Worm (Caenorhabditis elegans): ENCODE results near the gene npp-8.
"Not testable (repeated sequence)": the region's sequence is repeated elsewhere in the genome, so short reads cannot be mapped to it uniquely, and the experiment has no call there.

Gene npp-8

ce11 chrIV:1623712-1624111 is 28.1 kb upstream of the npp-8 start, which contains the start of gene nhr-87 (continued):
- TF ChIP-seq nhr-71 (tag; optimal IDR thresholded peaks at IDR 0.05) (peak; percentile 89), lin-35 (GFP tag; optimal IDR thresholded peaks at IDR 0.05) (peak; percentile 36 to 68), rnt-1 (tag; optimal IDR thresholded peaks at IDR 0.05) (peak; percentile 87), alr-1 (tag; optimal IDR thresholded peaks at IDR 0.05; ENCODE audit: borderline replicate concordance) (no peak), nhr-90 (tag; optimal IDR thresholded peaks at IDR 0.05; ENCODE audit: poor library complexity) (peak; percentile 51), nhr-11 (tag; optimal IDR thresholded peaks at IDR 0.05) (no peak), nhr-19 (GFP tag; conservative IDR thresholded peaks at IDR 0.05) (peak; percentile 81), ztf-4 (tag; optimal IDR thresholded peaks at IDR 0.05) (no peak), dsc-1 (tag; optimal IDR thresholded peaks at IDR 0.05) (peak; percentile 56), Y116A8C.19 (tag; optimal IDR thresholded peaks at IDR 0.05; ENCODE audit: borderline replicate concordance) (no peak), lsy-2 (tag; optimal IDR thresholded peaks at IDR 0.05) (peak; percentile 63 to 66), ztf-11 (tag; optimal IDR thresholded peaks at IDR 0.05) (no peak), fkh-4 (tag; optimal IDR thresholded peaks at IDR 0.05; ENCODE audit: borderline replicate concordance) (no peak), ceh-90 (tag; optimal IDR thresholded peaks at IDR 0.05) (no peak), sup-37 (GFP tag; optimal IDR thresholded peaks at IDR 0.05) (no peak), ceh-82 (tag; optimal IDR thresholded peaks at IDR 0.05) (no peak), C16A3.4 (tag; optimal IDR thresholded peaks at IDR 0.05) (peak; percentile 24), lin-13 (GFP tag; optimal IDR thresholded peaks at IDR 0.05) (peak; percentile 10)

ce11 chrIV:1619519-1620311 is 24.1 kb upstream of the npp-8 start, which contains the start of gene nhr-92:
Gene nhr-92 (plus strand): TSS chrIV:1620094.
- TF ChIP-seq unc-130 (tag; optimal IDR thresholded peaks at IDR 0.05) (no peak), ceh-8 (GFP tag; optimal IDR thresholded peaks at IDR 0.05) (no peak), efl-1 (optimal IDR thresholded peaks at IDR 0.05) (no peak), efl-1 (GFP tag; optimal IDR thresholded peaks at IDR 0.05 in 1 of 2) (peak in 1 of 2 experiments; percentile 62), blmp-1 (tag; optimal IDR thresholded peaks at IDR 0.05) (peak; percentile 57), lin-35 (GFP tag; optimal IDR thresholded peaks at IDR 0.05) (peak in 1 of 2 experiments; percentile 33), nhr-77 (tag; optimal IDR thresholded peaks at IDR 0.05) (no peak), pax-3 (tag; optimal IDR thresholded peaks at IDR 0.05) (no peak), nhr-11 (tag; optimal IDR thresholded peaks at IDR 0.05) (no peak)

ce11 chrIV:1613592-1613991 is 18.0 kb upstream of the npp-8 start, which contains the start of gene nhr-122:
Gene nhr-122 (plus strand): TSS chrIV:1613892.
- no peak for TF ChIP-seq efl-1 (optimal IDR thresholded peaks at IDR 0.05)
- TF ChIP-seq efl-1 (GFP tag; optimal IDR thresholded peaks at IDR 0.05 in 1 of 2), result peak in 1 of 2 experiments; percentile 51
- peak in 1 of 2 experiments; percentile 19 for TF ChIP-seq lin-35 (GFP tag; optimal IDR thresholded peaks at IDR 0.05)
- TF ChIP-seq unc-62 (GFP tag; optimal IDR thresholded peaks at IDR 0.05), result no peak
- peak; percentile 47 for TF ChIP-seq blmp-1 (tag; optimal IDR thresholded peaks at IDR 0.05)

- not testable (repeated sequence) for TF ChIP-seq nhr-237 (tag; optimal IDR thresholded peaks at IDR 0.05); ets-5 (GFP tag; IDR thresholded peaks at IDR 0.05); pax-3 (tag; optimal IDR thresholded peaks at IDR 0.05)
Measured at ce11 chrIV:1609973-1610372, 14.3 kb upstream of the npp-8 start, which contains the start of gene dsl-3. Gene dsl-3 (plus strand): TSS chrIV:1610273.

- no peak for TF ChIP-seq lir-3 (tag; optimal IDR thresholded peaks at IDR 0.05; ENCODE audit: poor library complexity)
- TF ChIP-seq lin-14 (GFP tag; optimal IDR thresholded peaks at IDR 0.05), result no peak
- no peak for TF ChIP-seq mep-1 (tag; optimal IDR thresholded peaks at IDR 0.05)
Measured at ce11 chrIV:1605276-1605762, 9.7 kb upstream of the npp-8 start, which contains the start of gene Y41D4B.11. Gene Y41D4B.11 (plus strand): TSS chrIV:1605712.
